Worm (Caenorhabditis elegans): ENCODE data around the gene ZK1240.6.

ce11 chrII:2328963-2329442 is 6.3 kb upstream of the ZK1240.6 start, which contains the start of the genes ZK1240.8 and ZK1240.1:
- TF ChIP-seq ref-1 (GFP tag; conservative IDR thresholded peaks at IDR 0.05) (no peak), ztf-23 (GFP tag; IDR thresholded peaks at IDR 0.05) (no peak), med-1 (GFP tag; optimal IDR thresholded peaks at IDR 0.05; ENCODE audit: insufficient read depth) (no peak), flt-1 (GFP tag; IDR thresholded peaks at IDR 0.05) (no peak), ztf-29 (GFP tag; IDR thresholded peaks at IDR 0.05) (no peak), klf-2 (GFP tag; conservative IDR thresholded peaks at IDR 0.05) (no peak)
